Worm (Caenorhabditis elegans): Measurements from ENCODE around the gene K08B12.3.

DNA sequence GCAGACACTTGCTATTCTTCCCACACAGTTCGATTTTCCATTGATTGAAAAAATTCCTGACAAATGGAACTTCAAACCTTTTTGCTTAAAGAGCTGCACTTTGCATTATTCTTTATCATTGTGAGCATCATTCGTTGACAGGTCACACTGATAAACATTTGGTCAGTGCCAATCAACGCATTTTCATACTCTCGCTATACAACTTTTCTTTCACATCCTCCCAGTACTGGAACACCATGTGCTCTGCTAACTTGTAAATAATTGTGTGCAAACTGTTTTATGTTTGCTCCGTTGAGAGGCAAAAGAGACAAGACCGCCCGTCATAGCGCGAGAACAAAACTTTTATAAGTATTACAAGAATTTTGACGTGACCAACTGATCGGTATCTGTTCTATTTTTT, 23.5 kb upstream of the K08B12.3 start:
- TF ChIP-seq nhr-12 (tag; optimal IDR thresholded peaks at IDR 0.05) (no peak), cnd-1 (tag; optimal IDR thresholded peaks at IDR 0.05) (no peak), ztf-11 (tag; optimal IDR thresholded peaks at IDR 0.05) (no peak), blmp-1 (tag; optimal IDR thresholded peaks at IDR 0.05) (no peak), mep-1 (tag; optimal IDR thresholded peaks at IDR 0.05) (no peak), M03D4.4 (tag; optimal IDR thresholded peaks at IDR 0.05) (no peak), unc-39 (tag; optimal IDR thresholded peaks at IDR 0.05) (no peak), snpc-4 (tag; optimal IDR thresholded peaks at IDR 0.05) (no peak), ceh-83 (GFP tag; optimal IDR thresholded peaks at IDR 0.05) (no peak), unc-62 (GFP tag; optimal IDR thresholded peaks at IDR 0.05) (no peak)
